Fruit fly (Drosophila melanogaster) whole organism, adult: ENCODE measurements around the gene toc.

Source experiments
- CG11617 ChIP-seq: fragments of 200-800 bp; sonication (Bioruptor generic); optimal IDR thresholded peaks from 2 replicates; lab custom pipeline; 2017; ENCODE audit warnings: mild to moderate bottlenecking, missing biosample characterization, missing genetic modification reagents, missing genetic modification characterization
- CG12768 ChIP-seq: fragments of 200-800 bp; sonication (Bioruptor generic); optimal IDR thresholded peaks from 2 replicates; lab custom pipeline; 2017; ENCODE audit warnings: missing biosample characterization, missing genetic modification characterization, mild to moderate bottlenecking, moderate library complexity, missing genetic modification reagents
- CG14711 ChIP-seq: fragments of 200-800 bp; sonication (Bioruptor generic); optimal IDR thresholded peaks from 2 replicates; lab custom pipeline; 2018; ENCODE audit warnings: missing biosample characterization, mild to moderate bottlenecking, missing genetic modification characterization, moderate library complexity
- CG1620 ChIP-seq: fragments of 200-800 bp; sonication (Bioruptor generic); optimal IDR thresholded peaks from 2 replicates; lab custom pipeline; 2016; ENCODE audit warnings: missing biosample characterization, missing genetic modification characterization
- CG33017 ChIP-seq: fragments of 200-800 bp; sonication (Bioruptor generic); optimal IDR thresholded peaks from 2 replicates; lab custom pipeline; 2018; ENCODE audit warnings: missing biosample characterization, mild to moderate bottlenecking, missing genetic modification characterization, moderate library complexity
- CG5204 ChIP-seq: fragments of 200-800 bp; sonication (Bioruptor generic); optimal IDR thresholded peaks from 2 replicates; lab custom pipeline; 2016; ENCODE audit warnings: missing biosample characterization, missing genetic modification characterization
- CG7045 ChIP-seq: fragments of 200-800 bp; sonication (Bioruptor generic); optimal IDR thresholded peaks from 2 replicates; lab custom pipeline; 2017; ENCODE audit warnings: missing biosample characterization, mild to moderate bottlenecking, missing genetic modification characterization
- CG7101 ChIP-seq: fragments of 200-800 bp; sonication (Bioruptor generic); optimal IDR thresholded peaks from 2 replicates; lab custom pipeline; 2018; ENCODE audit warnings: missing biosample characterization, mild to moderate bottlenecking, missing genetic modification characterization, moderate library complexity
- Clk ChIP-seq: fragments of 200-800 bp; sonication (Bioruptor generic); optimal IDR thresholded peaks from 2 replicates; lab custom pipeline; 2017; ENCODE audit warnings: missing biosample characterization, missing genetic modification characterization
- Crg-1 ChIP-seq: fragments of 200-800 bp; sonication (Bioruptor generic); optimal IDR thresholded peaks from 2 replicates; lab custom pipeline; 2016; ENCODE audit warnings: missing biosample characterization, missing genetic modification characterization
- Hr96 ChIP-seq: fragments of 200-800 bp; sonication (Bioruptor generic); optimal IDR thresholded peaks from 2 replicates; lab custom pipeline; 2016; ENCODE audit warnings: missing biosample characterization, missing genetic modification characterization
- Mnt ChIP-seq: fragments of 200-800 bp; sonication (Bioruptor generic); optimal IDR thresholded peaks from 2 replicates; lab custom pipeline; 2016; ENCODE audit warnings: missing biosample characterization, mild to moderate bottlenecking, missing genetic modification characterization
- bab1 ChIP-seq: fragments of 200-800 bp; sonication (Bioruptor generic); optimal IDR thresholded peaks from 3 replicates; lab custom pipeline; 2019; ENCODE audit warnings: missing biosample characterization, mild to moderate bottlenecking, missing genetic modification characterization, moderate library complexity
- cic ChIP-seq: fragments of 200-800 bp; sonication (Bioruptor generic); optimal IDR thresholded peaks from 2 replicates; lab custom pipeline; 2017; ENCODE audit warnings: missing biosample characterization, mild to moderate bottlenecking, missing genetic modification characterization, moderate library complexity
- cnc ChIP-seq, 2 experiments: fragments of >200 bp; optimal IDR thresholded peaks; 2 replicates each; lab custom pipeline; 2017
- kay ChIP-seq: fragments of 200-800 bp; sonication (Bioruptor generic); peaks from one replicate; lab custom pipeline; 2016; ENCODE audit warnings: missing biosample characterization, missing genetic modification characterization, borderline replicate concordance
- ovo ChIP-seq: fragments of 200-800 bp; sonication (Bioruptor generic); optimal IDR thresholded peaks from 2 replicates; lab custom pipeline; 2016; ENCODE audit warnings: missing biosample characterization, missing genetic modification characterization
- pad ChIP-seq: fragments of 200-800 bp; sonication (Bioruptor generic); optimal IDR thresholded peaks from 3 replicates; lab custom pipeline; 2017; ENCODE audit warnings: missing biosample characterization, missing genetic modification characterization, mild to moderate bottlenecking, moderate library complexity, missing genetic modification reagents
- tj ChIP-seq: fragments of 200-800 bp; sonication (Bioruptor generic); optimal IDR thresholded peaks from 3 replicates; lab custom pipeline; 2017; ENCODE audit warnings: missing biosample characterization, mild to moderate bottlenecking, missing genetic modification characterization, moderate library complexity
- toe ChIP-seq: fragments of 200-800 bp; sonication (Bioruptor generic); optimal IDR thresholded peaks from 2 replicates; lab custom pipeline; 2016; ENCODE audit warnings: missing biosample characterization, missing genetic modification characterization

Gene toc

DNA sequence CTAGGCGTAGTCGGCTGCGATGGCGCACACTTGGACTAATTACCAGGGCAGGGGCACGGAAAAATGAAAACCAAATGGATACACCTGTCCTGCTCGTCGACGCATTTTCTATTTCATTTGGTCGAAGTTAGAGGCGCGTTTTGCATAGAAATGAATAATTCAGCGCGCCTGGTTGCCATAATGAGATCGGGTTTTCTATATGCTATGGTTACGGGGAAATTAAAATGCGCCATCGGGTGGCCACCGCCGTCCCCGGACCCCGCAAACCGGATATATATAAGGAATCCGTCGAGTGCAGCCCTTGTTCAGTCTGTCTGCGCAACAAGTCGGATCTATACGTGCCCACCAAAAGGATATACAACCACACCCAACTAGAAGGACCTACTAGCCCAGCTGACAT lies 100.9 kb downstream of the toc start, which contains the start of gene FASN2:
FASN2 (plus strand) TSS at position 301 of the 400 bp plus-strand sequence.
- TF ChIP-seq Crg-1 (GFP tag; lab: Kevin White, UChicago) (no peak), cic (peak; percentile 3)

DNA sequence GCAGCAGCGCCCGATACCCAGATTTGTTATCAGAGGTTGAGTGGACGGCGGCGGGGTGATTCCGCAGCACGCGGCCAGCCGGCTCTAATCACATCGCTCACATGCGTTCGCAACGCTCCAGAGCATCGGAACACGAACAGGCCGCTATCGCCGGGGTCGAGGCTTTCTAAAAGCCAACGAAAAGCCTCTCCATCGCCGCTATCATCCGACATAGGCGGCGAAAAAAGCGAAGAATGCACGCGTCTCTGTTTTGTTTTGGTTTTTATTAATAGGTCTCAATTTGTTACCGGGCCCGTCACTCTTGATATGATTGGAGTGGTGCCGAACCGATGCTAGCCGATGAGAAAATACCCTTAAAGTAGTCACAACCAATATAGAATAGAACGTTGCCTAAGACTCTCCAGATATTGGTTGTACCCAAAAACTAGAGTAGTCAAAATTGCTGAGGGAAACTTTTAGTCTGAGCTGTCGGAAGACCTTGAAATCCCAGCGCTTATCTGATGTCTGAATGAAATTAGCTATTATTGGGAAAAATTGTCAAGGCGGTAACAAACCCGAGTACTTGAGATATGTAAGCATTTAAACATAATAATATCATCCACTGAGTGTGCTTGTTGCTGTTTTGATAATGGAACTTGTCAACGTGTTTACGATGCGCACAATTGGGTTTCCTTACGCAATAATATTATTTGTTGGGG lies 102.5 kb downstream of the toc start, which contains the start of gene CG17261:
CG17261 (plus strand) TSS at position 634 of the 698 bp plus-strand sequence.
- TF ChIP-seq bab1 (GFP tag; lab: Kevin White, UChicago) (no peak), Hr96 (GFP tag; lab: Kevin White, UChicago) (no peak), cnc (optimal IDR thresholded peaks at IDR 0.05; lab: Kevin White, UChicago) (no peak), CG14711 (peak; percentile 35), Crg-1 (GFP tag; lab: Kevin White, UChicago) (no peak), CG11617 (GFP tag; lab: Kevin White, UChicago) (no peak), CG33017 (no peak), CG5204 (no peak), CG7045 (GFP tag; lab: Kevin White, UChicago) (no peak), ovo (GFP tag; lab: Kevin White, UChicago) (no peak), kay (peak; percentile 74), toe (GFP tag; lab: Kevin White, UChicago) (no peak), CG7101 (tag; lab: Kevin White, UChicago) (peak; percentile 39), Mnt (peak; percentile 74), CG12768 (GFP tag; lab: Kevin White, UChicago) (no peak), tj (GFP tag; lab: Kevin White, UChicago) (no peak), cic (peak; percentile 49), CG1620 (GFP tag; lab: Kevin White, UChicago) (no peak), Clk (GFP tag; lab: Kevin White, UChicago) (no peak), pad (no peak)

- TF ChIP-seq cic: peak; percentile 59
- peak; percentile 86 for TF ChIP-seq Crg-1 (GFP tag; lab: Kevin White, UChicago)
- peak; percentile 92 for TF ChIP-seq CG1620 (GFP tag; lab: Kevin White, UChicago)
- TF ChIP-seq pad: peak; percentile 69
- TF ChIP-seq bab1 (GFP tag; lab: Kevin White, UChicago): peak; percentile 75
- peak; percentile 65 for TF ChIP-seq tj (GFP tag; lab: Kevin White, UChicago)
- peak; percentile 73 for TF ChIP-seq CG7045 (GFP tag; lab: Kevin White, UChicago)
- TF ChIP-seq CG5204: peak; percentile 87
- peak; percentile 93 for TF ChIP-seq toe (GFP tag; lab: Kevin White, UChicago)
- peak; percentile 85 for TF ChIP-seq Hr96 (GFP tag; lab: Kevin White, UChicago)
- TF ChIP-seq kay: peak; percentile 99
- TF ChIP-seq ovo (GFP tag; lab: Kevin White, UChicago): peak; percentile 43
- peak; percentile 85 for TF ChIP-seq Mnt
- peak; percentile 77 for TF ChIP-seq CG33017
- peak; percentile 84 for TF ChIP-seq CG7101 (tag; lab: Kevin White, UChicago)
- TF ChIP-seq CG12768 (GFP tag; lab: Kevin White, UChicago): peak; percentile 77
- peak; percentile 72 for TF ChIP-seq CG14711
- TF ChIP-seq cnc (optimal IDR thresholded peaks at IDR 0.05; lab: Kevin White, UChicago): no peak
- peak; percentile 78 for TF ChIP-seq CG11617 (GFP tag; lab: Kevin White, UChicago)
- TF ChIP-seq Clk (GFP tag; lab: Kevin White, UChicago): peak; percentile 31
Observed at dm6 chr2L:3039774-3040173, 104.8 kb downstream of the toc start, which contains the start of the genes cnir and CG17221. TSS of gene cnir (minus strand) at chr2L:3039812. TSS of gene CG17221 (plus strand) at chr2L:3039976.

DNA sequence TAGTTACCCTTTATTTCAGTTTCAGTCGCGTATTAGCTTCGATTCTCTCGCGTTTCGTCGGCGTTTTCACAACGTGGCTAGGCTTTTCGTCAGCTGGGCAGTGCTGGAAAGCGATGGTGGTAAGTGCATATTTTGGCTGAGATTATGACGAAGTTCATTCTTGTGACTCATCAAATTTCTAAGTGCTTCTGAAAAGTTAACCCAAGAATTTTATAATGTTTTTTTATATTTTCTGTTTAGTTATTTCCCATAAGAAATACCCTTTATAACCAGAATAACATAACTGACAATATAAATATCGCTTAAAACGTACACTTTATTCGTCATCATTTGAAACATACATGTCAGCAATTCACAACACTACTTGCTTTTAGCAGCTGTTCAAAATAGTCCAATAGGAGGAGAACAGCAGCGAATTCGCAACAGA lies 107.4 kb downstream of the toc start, which contains the start of the genes CG17260 and SerRS:
CG17260 (plus strand) TSS at position 78 of the 427 bp plus-strand sequence.
SerRS (minus strand) TSS at position 251 of the 427 bp plus-strand sequence.
- TF ChIP-seq bab1 (GFP tag; lab: Kevin White, UChicago) (peak; percentile 95), tj (GFP tag; lab: Kevin White, UChicago) (peak; percentile 93), Clk (GFP tag; lab: Kevin White, UChicago) (peak; percentile 78), kay (peak; percentile 99), cic (peak; percentile 67), CG14711 (peak; percentile 92), CG7101 (tag; lab: Kevin White, UChicago) (peak; percentile 95), CG1620 (GFP tag; lab: Kevin White, UChicago) (peak; percentile 84), ovo (GFP tag; lab: Kevin White, UChicago) (peak; percentile 34), pad (peak; percentile 92), Hr96 (GFP tag; lab: Kevin White, UChicago) (peak; percentile 84), Crg-1 (GFP tag; lab: Kevin White, UChicago) (peak; percentile 93), cnc (optimal IDR thresholded peaks at IDR 0.05; lab: Kevin White, UChicago) (peak in 1 of 2 experiments; percentile 66), CG33017 (peak; percentile 90), Mnt (peak; percentile 92), CG12768 (GFP tag; lab: Kevin White, UChicago) (peak; percentile 96), CG7045 (GFP tag; lab: Kevin White, UChicago) (peak; percentile 88), CG11617 (GFP tag; lab: Kevin White, UChicago) (peak; percentile 86), CG5204 (no peak), toe (GFP tag; lab: Kevin White, UChicago) (peak; percentile 90)

DNA sequence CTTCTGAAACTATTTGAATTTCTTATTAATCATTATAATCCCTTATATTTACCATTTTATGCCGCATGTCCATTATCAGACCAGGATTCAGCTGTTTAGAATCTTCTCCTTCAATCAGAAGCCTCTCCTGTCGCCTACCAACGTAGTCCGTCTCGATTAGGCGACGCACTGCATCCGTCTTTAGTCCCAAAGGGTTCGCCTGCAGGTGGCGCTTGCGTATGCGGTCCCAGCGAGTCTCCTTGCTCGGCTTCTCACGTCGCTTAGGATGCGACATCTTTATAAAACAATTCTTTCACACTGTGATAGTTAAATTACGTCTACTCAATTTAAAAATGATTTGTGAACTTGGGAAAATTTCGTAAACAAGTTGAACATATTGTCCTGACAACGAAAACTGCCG lies 109.6 kb downstream of the toc start, which contains the start of gene CG17258:
CG17258 (minus strand) TSS at position 380 of the 400 bp plus-strand sequence.
- no peak for TF ChIP-seq tj (GFP tag; lab: Kevin White, UChicago)
- TF ChIP-seq CG1620 (GFP tag; lab: Kevin White, UChicago): no peak
- no peak for TF ChIP-seq CG14711
- TF ChIP-seq CG11617 (GFP tag; lab: Kevin White, UChicago): no peak
- TF ChIP-seq kay: no peak
- TF ChIP-seq cic: no peak
- TF ChIP-seq Clk (GFP tag; lab: Kevin White, UChicago): no peak
- no peak for TF ChIP-seq CG12768 (GFP tag; lab: Kevin White, UChicago)
- no peak for TF ChIP-seq CG7045 (GFP tag; lab: Kevin White, UChicago)
- TF ChIP-seq Crg-1 (GFP tag; lab: Kevin White, UChicago): no peak
- no peak for TF ChIP-seq toe (GFP tag; lab: Kevin White, UChicago)
- TF ChIP-seq Mnt: no peak
- no peak for TF ChIP-seq CG7101 (tag; lab: Kevin White, UChicago)
- no peak for TF ChIP-seq bab1 (GFP tag; lab: Kevin White, UChicago)
- TF ChIP-seq CG5204: no peak
- no peak for TF ChIP-seq cnc (optimal IDR thresholded peaks at IDR 0.05; lab: Kevin White, UChicago)
- no peak for TF ChIP-seq pad
- no peak for TF ChIP-seq ovo (GFP tag; lab: Kevin White, UChicago)
